Worm (Caenorhabditis elegans) whole organism, L3 larva: ENCODE measurements around the gene nas-1.
A peak's percentile ranks its signal among the peaks of the same experiment; 100 is the strongest.

Experiments
- aly-2 ChIP-seq: fragments of 150-350 bp; optimal IDR thresholded peaks from 2 replicates; lab custom pipeline; 2014; ENCODE audit warnings: missing biosample characterization, missing genetic modification characterization
- ceh-16 ChIP-seq: sonication (generic microtip); optimal IDR thresholded peaks from 2 replicates; lab custom pipeline; 2017; ENCODE audit warnings: missing biosample characterization, missing genetic modification characterization
- ceh-28 ChIP-seq: fragments of 150-350 bp; optimal IDR thresholded peaks from 2 replicates; lab custom pipeline; 2014; ENCODE audit warnings: missing biosample characterization, missing genetic modification reagents, missing genetic modification characterization
- egl-27 ChIP-seq: sonication (generic microtip); optimal IDR thresholded peaks from 4 replicates; lab custom pipeline; 2017; ENCODE audit warnings: missing biosample characterization, missing genetic modification reagents, missing genetic modification characterization
- egl-5 ChIP-seq: fragments of 150-350 bp; optimal IDR thresholded peaks from 2 replicates; lab custom pipeline; 2017; ENCODE audit warnings: missing biosample characterization, missing genetic modification reagents, missing genetic modification characterization, inconsistent platforms
- elt-1 ChIP-seq: fragments of 150-350 bp; optimal IDR thresholded peaks from 2 replicates; lab custom pipeline; 2014; ENCODE audit warnings: missing biosample characterization, missing genetic modification characterization
- elt-3 ChIP-seq, 3 experiments: fragments of 150-350 bp in 1 of 3; sonication (generic microtip) in 2 of 3; optimal IDR thresholded peaks; 2 replicates in 2 of 3; 4 replicates in 1 of 3; lab custom pipeline; 2014 to 2017; ENCODE audit warnings: missing biosample characterization in 3 of 3, missing genetic modification characterization in 3 of 3
- eor-1 ChIP-seq, 2 experiments: fragments of 150-350 bp; optimal IDR thresholded peaks; 2 replicates each; lab custom pipeline; 2014 to 2018; ENCODE audit warnings: missing biosample characterization in 2 of 2, missing genetic modification characterization in 2 of 2
- fkh-10 ChIP-seq: sonication (generic microtip); optimal IDR thresholded peaks from 2 replicates; lab custom pipeline; 2017; ENCODE audit warnings: missing biosample characterization, missing genetic modification reagents, missing genetic modification characterization
- fos-1 ChIP-seq: fragments of 150-350 bp; optimal IDR thresholded peaks from 2 replicates; lab custom pipeline; 2014; ENCODE audit warnings: missing biosample characterization, missing genetic modification characterization
- hmg-11 ChIP-seq: sonication (generic microtip); optimal IDR thresholded peaks from 2 replicates; lab custom pipeline; 2016; ENCODE audit warnings: missing genetic modification characterization, missing compliant biosample characterization
- lin-15B ChIP-seq: fragments of 150-350 bp; optimal IDR thresholded peaks from 2 replicates; lab custom pipeline; 2014; ENCODE audit warnings: missing biosample characterization, missing genetic modification characterization
- lsy-12 ChIP-seq: sonication (generic microtip); optimal IDR thresholded peaks from 2 replicates; lab custom pipeline; 2016; ENCODE audit warnings: mild to moderate bottlenecking, missing genetic modification characterization, missing compliant biosample characterization
- mdl-1 ChIP-seq: fragments of 150-350 bp; optimal IDR thresholded peaks from 2 replicates; lab custom pipeline; 2014; ENCODE audit warnings: missing biosample characterization, missing genetic modification characterization
- nfya-1 ChIP-seq: sonication (generic microtip); optimal IDR thresholded peaks from 2 replicates; lab custom pipeline; 2017; ENCODE audit warnings: missing genetic modification characterization, mild to moderate bottlenecking, missing compliant biosample characterization, antibody characterized with exemption, moderate library complexity; ENCODE audit not compliant: insufficient read depth
- nhr-11 ChIP-seq: fragments of 150-350 bp; optimal IDR thresholded peaks from 2 replicates; lab custom pipeline; 2014; ENCODE audit warnings: missing biosample characterization, missing genetic modification characterization
- nhr-12 ChIP-seq: fragments of 150-350 bp; optimal IDR thresholded peaks from 2 replicates; lab custom pipeline; 2014; ENCODE audit warnings: missing biosample characterization, missing genetic modification characterization
- nhr-23 ChIP-seq: fragments of 150-350 bp; optimal IDR thresholded peaks from 2 replicates; lab custom pipeline; 2014; ENCODE audit warnings: missing biosample characterization, missing genetic modification reagents, missing genetic modification characterization
- nhr-237 ChIP-seq: fragments of 150-350 bp; optimal IDR thresholded peaks from 2 replicates; lab custom pipeline; 2014; ENCODE audit warnings: missing biosample characterization, missing genetic modification characterization
- nhr-25 ChIP-seq: sonication (generic microtip); optimal IDR thresholded peaks from 2 replicates; lab custom pipeline; 2017; ENCODE audit warnings: missing biosample characterization, missing genetic modification characterization
- nhr-28 ChIP-seq: fragments of 150-350 bp; optimal IDR thresholded peaks from 2 replicates; lab custom pipeline; 2014; ENCODE audit warnings: missing biosample characterization, missing genetic modification characterization
- nhr-43 ChIP-seq: sonication (generic microtip); optimal IDR thresholded peaks from 2 replicates; lab custom pipeline; 2016; ENCODE audit warnings: mild to moderate bottlenecking, missing genetic modification characterization, missing compliant biosample characterization; ENCODE audit not compliant: poor library complexity, severe bottlenecking
- nhr-67 ChIP-seq: fragments of 150-350 bp; optimal IDR thresholded peaks from 2 replicates; lab custom pipeline; 2014; ENCODE audit warnings: missing biosample characterization, missing genetic modification characterization
- pha-4 ChIP-seq: fragments of 150-350 bp; optimal IDR thresholded peaks from 2 replicates; lab custom pipeline; 2014; ENCODE audit warnings: missing biosample characterization, missing genetic modification reagents, missing genetic modification characterization
- pqm-1 ChIP-seq: fragments of 150-350 bp; optimal IDR thresholded peaks from 2 replicates; lab custom pipeline; 2017; ENCODE audit warnings: missing biosample characterization, missing genetic modification characterization, inconsistent platforms
- sea-2 ChIP-seq: fragments of 150-350 bp; sonication (generic microtip); optimal IDR thresholded peaks from 4 replicates; lab custom pipeline; 2014; ENCODE audit warnings: missing biosample characterization, missing genetic modification reagents, missing genetic modification characterization
- skn-1 ChIP-seq: fragments of 150-350 bp; optimal IDR thresholded peaks from 2 replicates; lab custom pipeline; 2014; ENCODE audit warnings: missing biosample characterization, missing genetic modification characterization
- tbx-2 ChIP-seq: sonication (generic microtip); optimal IDR thresholded peaks from 2 replicates; lab custom pipeline; 2016; ENCODE audit warnings: mild to moderate bottlenecking, missing genetic modification characterization, missing compliant biosample characterization
- unc-62 ChIP-seq: fragments of 150-350 bp; sonication (generic microtip); optimal IDR thresholded peaks from 4 replicates; lab custom pipeline; 2014; ENCODE audit warnings: missing biosample characterization, missing genetic modification reagents, missing genetic modification characterization
- zag-1 ChIP-seq: fragments of 150-350 bp; optimal IDR thresholded peaks from 2 replicates; lab custom pipeline; 2014; ENCODE audit warnings: missing biosample characterization, missing genetic modification characterization
- ztf-4 ChIP-seq: fragments of 150-350 bp; optimal IDR thresholded peaks from 2 replicates; lab custom pipeline; 2014; ENCODE audit warnings: missing biosample characterization, missing genetic modification characterization

Gene nas-1

ce11 chrIII:13404418-13404817, 1.2 kb upstream of the nas-1 start, which contains the start of gene ttr-52:
Gene ttr-52, plus strand, starts transcription at chrIII:13404718.
- TF ChIP-seq lsy-12 (tag; lab: Kevin White, UChicago) (no peak), eor-1 (tag; optimal IDR thresholded peaks at IDR 0.05; lab: Kevin White, UChicago) (no peak)

ce11 chrIII:13409498-13409897, 3.9 kb downstream of the nas-1 start, which contains the start of gene myo-6:
Gene myo-6, plus strand, starts transcription at chrIII:13409798.
- TF ChIP-seq pha-4 (tag; lab: Kevin White, UChicago) (peak; percentile 18), fkh-10 (GFP tag; lab: Kevin White, UChicago) (no peak)
- TF ChIP-seq, all 47 proteins: peak for 1

ce11 chrIII:13411202-13411601, 5.6 kb downstream of the nas-1 start:
- TF ChIP-seq mdl-1 (tag; lab: Kevin White, UChicago) (no peak), nhr-25 (tag; lab: Kevin White, UChicago) (no peak)

- no peak for TF ChIP-seq fos-1 (tag; lab: Kevin White, UChicago)
Measured at ce11 chrIII:13418975-13419374, 13.4 kb downstream of the nas-1 start.

ce11 chrIII:13423414-13423813, 17.8 kb downstream of the nas-1 start, which contains the start of gene exo-1:
Gene exo-1, plus strand, starts transcription at chrIII:13423514.
- TF ChIP-seq nhr-67 (tag; lab: Kevin White, UChicago) = no peak
- peak; percentile 70 for TF ChIP-seq nfya-1
- TF ChIP-seq nhr-23 (tag; lab: Kevin White, UChicago) = peak; percentile 82
- no peak for TF ChIP-seq nhr-11
- TF ChIP-seq unc-62 (GFP tag; lab: Kevin White, UChicago) = no peak
- TF ChIP-seq nhr-43 (tag; lab: Kevin White, UChicago) = no peak
- no peak for TF ChIP-seq nhr-237 (tag; lab: Kevin White, UChicago)
- no peak for TF ChIP-seq tbx-2
- peak; percentile 29 for TF ChIP-seq skn-1 (tag; lab: Kevin White, UChicago)
- TF ChIP-seq lsy-12 (tag; lab: Kevin White, UChicago) = no peak
- peak; percentile 79 for TF ChIP-seq pha-4 (tag; lab: Kevin White, UChicago)
- TF ChIP-seq elt-3 (tag; optimal IDR thresholded peaks at IDR 0.05; lab: Kevin White, UChicago) = peak in 1 of 3 experiments; percentile 6
- no peak for TF ChIP-seq zag-1
- TF ChIP-seq nhr-28 (tag; lab: Kevin White, UChicago) = no peak
- TF ChIP-seq pqm-1 (tag; lab: Kevin White, UChicago) = peak; percentile 70
- TF ChIP-seq ceh-28 (tag; lab: Kevin White, UChicago) = peak; percentile 71
- peak; percentile 54 for TF ChIP-seq nhr-25 (tag; lab: Kevin White, UChicago)
- no peak for TF ChIP-seq egl-27 (tag; lab: Kevin White, UChicago)
- TF ChIP-seq aly-2 (tag; lab: Kevin White, UChicago) = no peak
- no peak for TF ChIP-seq ztf-4
- TF ChIP-seq elt-1 (tag; lab: Kevin White, UChicago) = no peak
- peak; percentile 81 for TF ChIP-seq lin-15B (tag; lab: Kevin White, UChicago)
- no peak for TF ChIP-seq sea-2 (GFP tag; lab: Kevin White, UChicago)
- no peak for TF ChIP-seq ceh-16 (tag; lab: Kevin White, UChicago)
- no peak for TF ChIP-seq nhr-12 (tag; lab: Kevin White, UChicago)

- TF ChIP-seq elt-1 (tag; lab: Kevin White, UChicago) (no peak), nhr-11 (no peak), egl-27 (tag; lab: Kevin White, UChicago) (no peak), egl-5 (tag; lab: Kevin White, UChicago) (no peak), mdl-1 (tag; lab: Kevin White, UChicago) (no peak), nfya-1 (peak; percentile 46), lin-15B (tag; lab: Kevin White, UChicago) (peak; percentile 28), hmg-11 (tag; lab: Kevin White, UChicago) (peak; percentile 67)
Measured at ce11 chrIII:13426036-13426435, 20.4 kb downstream of the nas-1 start, which contains the start of gene cope-1. Gene cope-1, plus strand, starts transcription at chrIII:13426264.
